Fruit fly (Drosophila melanogaster) whole organism, embryonic: Measurements from ENCODE around the gene VhaM9.7-d.
A peak's percentile ranks its signal among the peaks of the same experiment; 100 is the strongest.

ENCODE experiments used
- CG10147 ChIP-seq: fragments of 200-800 bp; sonication (Bioruptor generic); optimal IDR thresholded peaks from 2 replicates; lab custom pipeline; 2019; ENCODE audit warnings: missing biosample characterization, mild to moderate bottlenecking, missing genetic modification characterization, moderate library complexity
- CG10543 ChIP-seq: fragments of 200-800 bp; sonication (Bioruptor generic); optimal IDR thresholded peaks from 3 replicates; lab custom pipeline; 2017; ENCODE audit warnings: missing biosample characterization, mild to moderate bottlenecking, missing genetic modification characterization, moderate library complexity
- CG11504 ChIP-seq: fragments of 200-800 bp; sonication (Bioruptor generic); optimal IDR thresholded peaks from 3 replicates; lab custom pipeline; 2019; ENCODE audit warnings: missing biosample characterization, mild to moderate bottlenecking, missing genetic modification characterization, moderate library complexity
- CG11560 ChIP-seq: fragments of 200-800 bp; sonication (Bioruptor generic); IDR thresholded peaks from 3 replicates; pipeline ENCODE4 v1.3.6; 2022; ENCODE audit warnings: missing biosample characterization, missing genetic modification characterization
- CG11695 ChIP-seq: fragments of 200-800 bp; sonication (Bioruptor generic); IDR thresholded peaks from 3 replicates; pipeline ENCODE4 v1.3.6; 2022; ENCODE audit warnings: missing biosample characterization, missing genetic modification characterization
- CG12744 ChIP-seq: fragments of 200-800 bp; sonication (Bioruptor generic); optimal IDR thresholded peaks from 2 replicates; lab custom pipeline; 2016; ENCODE audit warnings: missing biosample characterization, missing genetic modification characterization
- CG12769 ChIP-seq: fragments of 200-800 bp; sonication (Bioruptor generic); optimal IDR thresholded peaks from 2 replicates; lab custom pipeline; 2019; ENCODE audit warnings: missing biosample characterization, mild to moderate bottlenecking, missing genetic modification characterization, moderate library complexity
- CG15011 ChIP-seq: fragments of 200-800 bp; sonication (Bioruptor generic); optimal IDR thresholded peaks from 3 replicates; lab custom pipeline; 2018; ENCODE audit warnings: missing biosample characterization, mild to moderate bottlenecking, missing genetic modification characterization
- CG16779 ChIP-seq: fragments of 200-800 bp; sonication (Bioruptor generic); IDR thresholded peaks from 2 replicates; pipeline ENCODE4 v1.3.6; 2022; ENCODE audit warnings: missing biosample characterization, missing genetic modification characterization
- CG17359 ChIP-seq: fragments of 200-800 bp; sonication (Bioruptor generic); optimal IDR thresholded peaks from 3 replicates; lab custom pipeline; 2018; ENCODE audit warnings: missing biosample characterization, mild to moderate bottlenecking, missing genetic modification characterization, moderate library complexity
- CG18011 ChIP-seq: fragments of 200-800 bp; sonication (Bioruptor generic); optimal IDR thresholded peaks from 2 replicates; lab custom pipeline; 2017; ENCODE audit warnings: missing biosample characterization, missing genetic modification characterization, mild to moderate bottlenecking, moderate library complexity, missing genotype
- CG18476 ChIP-seq: fragments of 200-800 bp; sonication (Bioruptor generic); optimal IDR thresholded peaks from 2 replicates; lab custom pipeline; 2016; ENCODE audit warnings: missing biosample characterization, mild to moderate bottlenecking, missing genetic modification characterization
- CG18599 ChIP-seq: fragments of 200-800 bp; sonication (Bioruptor generic); optimal IDR thresholded peaks from 3 replicates; lab custom pipeline; 2017; ENCODE audit warnings: missing biosample characterization, missing genetic modification characterization, mild to moderate bottlenecking, moderate library complexity, missing genetic modification reagents
- CG2120 ChIP-seq: fragments of 200-800 bp; sonication (Bioruptor generic); optimal IDR thresholded peaks from 3 replicates; lab custom pipeline; 2016; ENCODE audit warnings: missing biosample characterization, missing genetic modification characterization
- CG31224 ChIP-seq: fragments of 200-800 bp; sonication (Bioruptor generic); IDR thresholded peaks from 2 replicates; pipeline ENCODE4 v1.3.6; 2022; ENCODE audit warnings: missing biosample characterization, missing genetic modification characterization
- CG42726 ChIP-seq: fragments of 200-800 bp; sonication (Bioruptor generic); IDR thresholded peaks from 2 replicates; pipeline ENCODE4 v1.3.6; 2022; ENCODE audit warnings: missing biosample characterization, missing genetic modification characterization; ENCODE audit not compliant: partially characterized antibody
- CG4328 ChIP-seq: fragments of 200-800 bp; sonication (Bioruptor generic); optimal IDR thresholded peaks from 3 replicates; lab custom pipeline; 2017; ENCODE audit warnings: missing biosample characterization, missing genetic modification reagents, missing genetic modification characterization
- CG43689 ChIP-seq: fragments of 200-800 bp; sonication (Bioruptor generic); IDR thresholded peaks from 2 replicates; pipeline ENCODE4 v1.3.6; 2022; ENCODE audit warnings: missing biosample characterization, missing genetic modification characterization
- CG4730 ChIP-seq: fragments of 200-800 bp; sonication (Bioruptor generic); IDR thresholded peaks from 2 replicates; pipeline ENCODE4 v1.3.6; 2022; ENCODE audit warnings: missing biosample characterization, missing genetic modification characterization
- CG5953 ChIP-seq: fragments of 200-800 bp; sonication (Bioruptor generic); IDR thresholded peaks from 2 replicates; pipeline ENCODE4 v1.3.6; 2022; ENCODE audit warnings: missing biosample characterization, missing genetic modification characterization
- D19B ChIP-seq: fragments of 200-800 bp; sonication (Bioruptor generic); optimal IDR thresholded peaks from 2 replicates; lab custom pipeline; 2017; ENCODE audit warnings: missing biosample characterization, mild to moderate bottlenecking, missing genetic modification characterization
- Eip74EF ChIP-seq, 2 experiments: fragments of 200-800 bp in 1 of 2; fragments of >200 bp in 1 of 2; sonication (Bioruptor generic) in 1 of 2; optimal IDR thresholded peaks; 2 replicates each; lab custom pipeline; 2017 to 2019; ENCODE audit warnings: missing biosample characterization in 2 of 2, missing genetic modification characterization in 2 of 2, mild to moderate bottlenecking in 1 of 2, moderate library complexity in 1 of 2
- Fer1 ChIP-seq: fragments of 200-800 bp; sonication (Bioruptor generic); optimal IDR thresholded peaks from 2 replicates; lab custom pipeline; 2017; ENCODE audit warnings: missing biosample characterization, mild to moderate bottlenecking, missing genetic modification characterization
- Hmr ChIP-seq: fragments of 200-800 bp; sonication (Bioruptor generic); optimal IDR thresholded peaks from 3 replicates; lab custom pipeline; 2017; ENCODE audit warnings: mild to moderate bottlenecking, missing biosample characterization, missing genetic modification reagents, missing genetic modification characterization
- Hsf ChIP-seq: fragments of 200-800 bp; sonication (Bioruptor generic); optimal IDR thresholded peaks from 3 replicates; lab custom pipeline; 2016; ENCODE audit warnings: missing biosample characterization, missing genetic modification characterization
- NC2α ChIP-seq: fragments of 200-800 bp; sonication (Bioruptor generic); optimal IDR thresholded peaks from 2 replicates; lab custom pipeline; 2016; ENCODE audit warnings: missing biosample characterization, missing genetic modification characterization
- NFAT ChIP-seq: fragments of 200-800 bp; sonication (Bioruptor generic); IDR thresholded peaks from 2 replicates; pipeline ENCODE4 v1.3.6; 2022; ENCODE audit warnings: missing biosample characterization, missing genetic modification characterization
- Neu2 ChIP-seq: fragments of 200-800 bp; sonication (Bioruptor generic); optimal IDR thresholded peaks from 3 replicates; lab custom pipeline; 2016; ENCODE audit warnings: missing biosample characterization, missing genetic modification characterization, borderline replicate concordance
- Oaz ChIP-seq: fragments of 200-800 bp; sonication (Bioruptor generic); IDR thresholded peaks from 2 replicates; pipeline ENCODE4 v1.3.6; 2022; ENCODE audit warnings: missing biosample characterization, missing genetic modification characterization
- Rfx ChIP-seq: fragments of 200-800 bp; sonication (Bioruptor generic); IDR thresholded peaks from 2 replicates; pipeline ENCODE4 v1.3.6; 2022; ENCODE audit warnings: missing biosample characterization, missing genetic modification characterization
- Ssrp ChIP-seq: fragments of 200-800 bp; sonication (Bioruptor generic); optimal IDR thresholded peaks from 2 replicates; lab custom pipeline; 2018; ENCODE audit warnings: missing biosample characterization, mild to moderate bottlenecking, missing genetic modification characterization, moderate library complexity
- Vsx1 ChIP-seq: fragments of 200-800 bp; sonication (Bioruptor generic); optimal IDR thresholded peaks from 2 replicates; lab custom pipeline; 2017; ENCODE audit warnings: missing biosample characterization, mild to moderate bottlenecking, missing genetic modification characterization, missing genetic modification reagents
- ato ChIP-seq: fragments of 200-800 bp; sonication (Bioruptor generic); IDR thresholded peaks from 2 replicates; pipeline ENCODE4 v1.3.6; 2022; ENCODE audit warnings: missing biosample characterization, missing genetic modification characterization; ENCODE audit not compliant: partially characterized antibody
- caup ChIP-seq: fragments of 200-800 bp; sonication (Bioruptor generic); optimal IDR thresholded peaks from 3 replicates; lab custom pipeline; 2017; ENCODE audit warnings: missing biosample characterization, mild to moderate bottlenecking, missing genetic modification characterization, moderate library complexity; ENCODE audit not compliant: severe bottlenecking
- fd96Cb ChIP-seq: fragments of 200-800 bp; sonication (Bioruptor generic); optimal IDR thresholded peaks from 2 replicates; lab custom pipeline; 2018; ENCODE audit warnings: missing biosample characterization, mild to moderate bottlenecking, missing genetic modification characterization, moderate library complexity
- grau ChIP-seq: fragments of 200-800 bp; optimal IDR thresholded peaks from 3 replicates; lab custom pipeline; 2019; ENCODE audit warnings: missing biosample characterization, mild to moderate bottlenecking, missing genetic modification characterization, moderate library complexity
- gsb-n ChIP-seq: fragments of 200-800 bp; sonication (Bioruptor generic); optimal IDR thresholded peaks from 3 replicates; lab custom pipeline; 2018; ENCODE audit warnings: missing biosample characterization, mild to moderate bottlenecking, missing genetic modification characterization
- jigr1 ChIP-seq: fragments of 200-800 bp; sonication (Bioruptor generic); IDR thresholded peaks from 3 replicates; pipeline ENCODE4 v1.3.6; 2022; ENCODE audit warnings: missing biosample characterization, missing genetic modification characterization
- lilli ChIP-seq: fragments of 200-800 bp; sonication (Bioruptor generic); optimal IDR thresholded peaks from 3 replicates; lab custom pipeline; 2016; ENCODE audit warnings: missing biosample characterization, missing genetic modification characterization
- pnt ChIP-seq: fragments of 200-800 bp; sonication (Bioruptor generic); optimal IDR thresholded peaks from 3 replicates; lab custom pipeline; 2016; ENCODE audit warnings: missing biosample characterization, missing genetic modification characterization
- psq ChIP-seq: fragments of 200-800 bp; sonication (Bioruptor generic); optimal IDR thresholded peaks from 2 replicates; lab custom pipeline; 2017; ENCODE audit warnings: missing biosample characterization, missing genetic modification characterization
- rib ChIP-seq: fragments of 200-800 bp; sonication (Bioruptor generic); IDR thresholded peaks from 2 replicates; pipeline ENCODE4 v1.3.6; 2022; ENCODE audit warnings: missing biosample characterization, missing genetic modification characterization
- sd ChIP-seq: fragments of 200-800 bp; sonication (Bioruptor generic); optimal IDR thresholded peaks from 3 replicates; lab custom pipeline; 2018; ENCODE audit warnings: missing biosample characterization, mild to moderate bottlenecking, missing genetic modification characterization, moderate library complexity
- sim ChIP-seq: fragments of 200-800 bp; sonication (Bioruptor generic); IDR thresholded peaks from 2 replicates; pipeline ENCODE4 v1.3.6; 2022; ENCODE audit warnings: missing biosample characterization, missing genetic modification characterization
- sima ChIP-seq: fragments of 200-800 bp; sonication (Bioruptor generic); optimal IDR thresholded peaks from 2 replicates; lab custom pipeline; 2016; ENCODE audit warnings: missing biosample characterization, missing genetic modification characterization
- sob ChIP-seq: fragments of 200-800 bp; sonication (Bioruptor generic); IDR thresholded peaks from 2 replicates; pipeline ENCODE4 v1.3.6; 2022; ENCODE audit warnings: missing biosample characterization, missing genetic modification characterization
- ttk ChIP-seq: fragments of 200-800 bp; sonication (Bioruptor generic); IDR thresholded peaks from 2 replicates; pipeline ENCODE4 v2.1.2; 2022; ENCODE audit warnings: missing biosample characterization, missing genetic modification characterization
- unpg ChIP-seq: fragments of 200-800 bp; sonication (Bioruptor generic); optimal IDR thresholded peaks from 3 replicates; lab custom pipeline; 2018; ENCODE audit warnings: missing biosample characterization, mild to moderate bottlenecking, missing genetic modification characterization, moderate library complexity
- vvl ChIP-seq: fragments of 200-800 bp; sonication (Bioruptor generic); IDR thresholded peaks from 2 replicates; pipeline ENCODE4 v1.3.6; 2022; ENCODE audit warnings: missing biosample characterization, missing genetic modification characterization

The VhaM9.7-d gene

DNA sequence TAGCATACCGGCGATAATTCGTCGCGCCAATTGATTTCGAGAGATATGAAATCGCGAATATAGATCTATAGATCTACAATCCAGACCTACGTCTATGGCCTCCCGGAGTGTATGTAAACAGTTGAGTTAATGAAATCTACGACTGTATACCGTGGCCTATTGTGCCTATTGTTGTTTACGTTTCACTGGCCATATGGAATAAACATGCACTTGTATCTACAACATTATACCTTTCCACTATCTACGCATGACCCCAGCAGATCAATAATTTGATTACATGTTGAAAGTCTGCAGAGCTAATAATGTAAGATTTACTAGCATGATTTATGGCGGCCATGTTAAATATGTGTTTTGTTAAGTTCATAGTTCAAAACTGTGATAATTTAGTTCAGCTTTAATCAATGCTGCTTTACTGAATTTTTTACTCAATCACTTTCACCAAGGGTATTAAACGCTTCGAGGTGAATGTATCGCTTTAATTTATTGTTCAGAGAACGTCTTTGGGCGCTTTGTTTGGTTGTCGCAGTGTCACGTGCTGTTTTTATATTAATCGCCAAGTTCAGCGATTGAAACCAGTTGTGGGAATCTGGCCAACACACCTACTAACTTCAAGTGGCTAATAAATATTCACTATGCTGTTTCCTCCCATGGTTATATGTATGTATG is 6.1 kb downstream of the VhaM9.7-d start (continued):
- peak; percentile 33; the same call in 1 of the 2 replicates for TF ChIP-seq vvl (GFP tag; lab: Robert Waterston, UW)
- no peak for TF ChIP-seq Fer1 (GFP tag; lab: Kevin White, UChicago)
- no peak for TF ChIP-seq jigr1 (GFP tag; lab: Robert Waterston, UW)
- TF ChIP-seq sd (tag; lab: Kevin White, UChicago), result peak; percentile 63
- TF ChIP-seq D19B, result peak; percentile 20
- no peak for TF ChIP-seq sima (GFP tag; lab: Kevin White, UChicago)
- no peak for TF ChIP-seq grau (tag; lab: Kevin White, UChicago)
- TF ChIP-seq CG15011, result peak; percentile 20
- no peak for TF ChIP-seq gsb-n (tag; lab: Kevin White, UChicago)
- no peak for TF ChIP-seq Hsf (GFP tag; lab: Kevin White, UChicago)
- peak; percentile 23 for TF ChIP-seq CG12744
- no peak for TF ChIP-seq Eip74EF (GFP tag; optimal IDR thresholded peaks at IDR 0.05; lab: Kevin White, UChicago)
- no peak for TF ChIP-seq CG18476 (GFP tag; lab: Kevin White, UChicago)
- peak; percentile 7 for TF ChIP-seq Vsx1 (GFP tag; lab: Kevin White, UChicago)
- no peak for TF ChIP-seq CG5953 (GFP tag; lab: Robert Waterston, UW)
- TF ChIP-seq CG11504 (tag; lab: Kevin White, UChicago), result no peak
- no peak for TF ChIP-seq caup (GFP tag; lab: Kevin White, UChicago)
- no peak for TF ChIP-seq CG16779 (GFP tag; lab: Robert Waterston, UW)
- no peak for TF ChIP-seq psq (GFP tag; lab: Kevin White, UChicago)
- no peak for TF ChIP-seq CG43689 (GFP tag; lab: Robert Waterston, UW)
- peak; percentile 39; the same call in 1 of the 2 replicates for TF ChIP-seq rib
- no peak for TF ChIP-seq ato (GFP tag; lab: Robert Waterston, UW)
- TF ChIP-seq CG12769, result no peak
- no peak for TF ChIP-seq CG18011
- TF ChIP-seq sob (GFP tag; lab: Robert Waterston, UW), result peak; percentile 11; the same call in 1 of the 2 replicates
- TF ChIP-seq CG11560 (tag; lab: Robert Waterston, UW), result no peak
- TF ChIP-seq CG2120 (GFP tag; lab: Kevin White, UChicago), result peak; percentile 3
- no peak for TF ChIP-seq CG11695 (GFP tag; lab: Robert Waterston, UW)
- TF ChIP-seq CG10147 (GFP tag; lab: Kevin White, UChicago), result no peak
- TF ChIP-seq ttk (GFP tag; lab: Robert Waterston, UW), result no peak
- peak; percentile 35; the same call in 1 of the 2 replicates for TF ChIP-seq Rfx
- no peak for TF ChIP-seq CG4328 (GFP tag; lab: Kevin White, UChicago)
- TF ChIP-seq CG17359 (tag; lab: Kevin White, UChicago), result no peak
- TF ChIP-seq CG31224 (GFP tag; lab: Robert Waterston, UW), result 0 out of 2 replicates have a peak, but pooled peaks have one; percentile 10
- peak; percentile 21 for TF ChIP-seq CG18599 (GFP tag; lab: Kevin White, UChicago)
- TF ChIP-seq pnt (GFP tag; lab: Kevin White, UChicago), result no peak
- no peak for TF ChIP-seq fd96Cb (tag; lab: Kevin White, UChicago)
- no peak for TF ChIP-seq Ssrp (tag; lab: Kevin White, UChicago)
- TF ChIP-seq CG10543 (GFP tag; lab: Kevin White, UChicago), result peak; percentile 0
- no peak for TF ChIP-seq Hmr
- no peak for TF ChIP-seq Neu2 (GFP tag; lab: Kevin White, UChicago)
- TF ChIP-seq CG4730 (GFP tag; lab: Robert Waterston, UW), result no peak
- peak; percentile 33; the same call in 1 of the 2 replicates for TF ChIP-seq NFAT
- TF ChIP-seq Oaz (GFP tag; lab: Robert Waterston, UW), result no peak
- TF ChIP-seq NC2α (GFP tag; lab: Kevin White, UChicago), result no peak
- no peak for TF ChIP-seq lilli
- no peak for TF ChIP-seq unpg (GFP tag; lab: Kevin White, UChicago)
- no peak for TF ChIP-seq CG42726
- no peak for TF ChIP-seq sim
